Worm (Caenorhabditis elegans): Measurements from ENCODE around the gene C18A11.4.

C18A11.4 gene

ce11 chrX:8048637-8049036 is 3.3 kb downstream of the C18A11.4 start:
- TF ChIP-seq sea-2 (GFP tag; IDR thresholded peaks at IDR 0.05), result no peak
- TF ChIP-seq dox-1 (GFP tag; IDR thresholded peaks at IDR 0.05), result no peak
- TF ChIP-seq bed-1 (GFP tag; IDR thresholded peaks at IDR 0.05), result no peak
- no peak for TF ChIP-seq zim-3 (tag; optimal IDR thresholded peaks at IDR 0.05)
- no peak for TF ChIP-seq pbrm-1 (GFP tag; IDR thresholded peaks at IDR 0.05)
- peak; percentile 63 for TF ChIP-seq gei-17 (GFP tag; optimal IDR thresholded peaks at IDR 0.05)
- no peak for TF ChIP-seq him-1 (tag; optimal IDR thresholded peaks at IDR 0.05)
- TF ChIP-seq F57A8.1 (GFP tag; optimal IDR thresholded peaks at IDR 0.05), result no peak
- TF ChIP-seq lin-40 (tag; optimal IDR thresholded peaks at IDR 0.05), result peak; percentile 71
- TF ChIP-seq snpc-1.3 (tag; optimal IDR thresholded peaks at IDR 0.05; ENCODE audit: insufficient read depth), result no peak
- no peak for TF ChIP-seq Y53F4B.3 (GFP tag; IDR thresholded peaks at IDR 0.05)

- TF ChIP-seq ccch-3 (GFP tag; optimal IDR thresholded peaks at IDR 0.05) (no peak), ceh-58 (GFP tag; IDR thresholded peaks at IDR 0.05) (no peak), hsf-1 (GFP tag; IDR thresholded peaks at IDR 0.05) (no peak), hlh-26 (GFP tag; conservative IDR thresholded peaks at IDR 0.05) (no peak), ama-1 (optimal IDR thresholded peaks at IDR 0.05) (no peak), ama-1 (GFP tag; optimal IDR thresholded peaks at IDR 0.05) (no peak), nhr-27 (tag; optimal IDR thresholded peaks at IDR 0.05) (no peak), B0261.1 (tag; optimal IDR thresholded peaks at IDR 0.05) (no peak), nhr-80 (tag; optimal IDR thresholded peaks at IDR 0.05) (no peak), ztf-6 (GFP tag; IDR thresholded peaks at IDR 0.05) (no peak), let-526 (GFP tag; IDR thresholded peaks at IDR 0.05) (no peak), tlf-1 (GFP tag; optimal IDR thresholded peaks at IDR 0.05) (no peak), F23B12.7 (tag; optimal IDR thresholded peaks at IDR 0.05; ENCODE audit: insufficient read depth) (no peak)
These were observed 6.7 kb downstream of the C18A11.4 start for ce11 chrX:8052055-8052454.

ce11 chrX:8053008-8053441 is 7.7 kb downstream of the C18A11.4 start:
- no peak for TF ChIP-seq chd-7 (tag; optimal IDR thresholded peaks at IDR 0.05)
- TF ChIP-seq hsf-1 (GFP tag; IDR thresholded peaks at IDR 0.05), result no peak
- no peak for TF ChIP-seq snpc-4 (GFP tag; optimal IDR thresholded peaks at IDR 0.05)
- TF ChIP-seq snpc-4 (tag; optimal IDR thresholded peaks at IDR 0.05), result no peak
- TF ChIP-seq sea-2 (GFP tag; IDR thresholded peaks at IDR 0.05), result peak; percentile 72; the same call in 1 of the 2 replicates
- peak; percentile 90 for TF ChIP-seq zfh-2 (GFP tag; conservative IDR thresholded peaks at IDR 0.05)

ce11 chrX:8054478-8054877 is 9.2 kb downstream of the C18A11.4 start:
- TF ChIP-seq B0261.1 (tag; optimal IDR thresholded peaks at IDR 0.05), result no peak
- no peak for TF ChIP-seq atf-7 (tag; optimal IDR thresholded peaks at IDR 0.05)
- TF ChIP-seq chd-7 (tag; optimal IDR thresholded peaks at IDR 0.05), result no peak
- TF ChIP-seq lir-1 (GFP tag; conservative IDR thresholded peaks at IDR 0.05), result no peak
- no peak for TF ChIP-seq egl-18 (GFP tag; IDR thresholded peaks at IDR 0.05)
- TF ChIP-seq zim-3 (tag; optimal IDR thresholded peaks at IDR 0.05), result no peak
- TF ChIP-seq egl-44 (GFP tag; IDR thresholded peaks at IDR 0.05), result no peak
- no peak for TF ChIP-seq Y67H2A.10 (GFP tag; conservative IDR thresholded peaks at IDR 0.05)
- TF ChIP-seq attf-6 (GFP tag; IDR thresholded peaks at IDR 0.05), result no peak
- TF ChIP-seq mxl-1 (tag; optimal IDR thresholded peaks at IDR 0.05), result no peak
- no peak for TF ChIP-seq lin-26 (GFP tag; IDR thresholded peaks at IDR 0.05)
- TF ChIP-seq ccch-3 (GFP tag; optimal IDR thresholded peaks at IDR 0.05), result no peak
- TF ChIP-seq ztf-6 (GFP tag; IDR thresholded peaks at IDR 0.05), result no peak
- TF ChIP-seq ztf-26 (tag; optimal IDR thresholded peaks at IDR 0.05), result no peak
- TF ChIP-seq nhr-120 (GFP tag; IDR thresholded peaks at IDR 0.05), result no peak
